Worm (Caenorhabditis elegans): ENCODE data around the gene apa-2.

The apa-2 gene

DNA sequence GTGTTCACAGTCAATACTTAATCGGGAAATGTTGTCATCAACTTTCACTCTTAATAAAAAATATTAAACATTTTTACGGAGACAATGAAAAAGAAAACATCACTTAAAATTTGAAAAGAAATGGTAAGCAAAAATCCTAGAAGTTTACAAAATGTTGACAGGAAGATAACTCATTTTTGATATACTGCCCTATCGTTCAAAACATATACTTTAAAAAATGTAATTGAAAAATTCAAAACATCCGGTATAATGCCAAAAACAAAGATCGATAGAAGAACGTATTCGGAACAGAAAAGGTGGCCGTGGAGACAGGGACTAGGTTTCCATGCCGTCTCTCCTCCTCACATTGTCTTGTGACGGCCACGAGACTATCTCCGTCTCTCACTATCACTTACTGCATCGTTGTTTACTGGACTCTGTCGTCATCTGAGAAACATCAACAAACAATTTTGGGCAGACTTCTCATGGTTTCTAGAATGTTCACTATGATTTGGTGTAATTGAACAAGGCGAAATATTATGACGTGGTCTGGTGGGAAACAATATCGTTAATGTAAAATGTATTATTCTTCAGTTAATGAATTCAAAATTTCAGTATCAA, 9.0 kb downstream of the apa-2 start, which contains the start of gene oga-1 (continued):
- TF ChIP-seq swsn-7 (tag; optimal IDR thresholded peaks at IDR 0.05) = peak; percentile 63
- TF ChIP-seq unc-30 (tag; optimal IDR thresholded peaks at IDR 0.05) = no peak
- no peak for TF ChIP-seq ces-1 (GFP tag; optimal IDR thresholded peaks at IDR 0.05)
- TF ChIP-seq ceh-82 (tag; optimal IDR thresholded peaks at IDR 0.05) = peak in 1 of 3 experiments; percentile 71
- no peak for TF ChIP-seq alr-1 (tag; optimal IDR thresholded peaks at IDR 0.05; ENCODE audit: borderline replicate concordance)
- TF ChIP-seq vab-15 (tag; optimal IDR thresholded peaks at IDR 0.05) = peak; percentile 12
- no peak for TF ChIP-seq lin-15B (tag; optimal IDR thresholded peaks at IDR 0.05)
- peak; percentile 84 for TF ChIP-seq fkh-8 (tag; optimal IDR thresholded peaks at IDR 0.05)
- no peak for TF ChIP-seq ama-1 (optimal IDR thresholded peaks at IDR 0.05)
- TF ChIP-seq ceh-90 (tag; optimal IDR thresholded peaks at IDR 0.05) = no peak
- no peak for TF ChIP-seq sup-37 (GFP tag; optimal IDR thresholded peaks at IDR 0.05)
- TF ChIP-seq aha-1 (tag; optimal IDR thresholded peaks at IDR 0.05) = no peak
- no peak for TF ChIP-seq mef-2 (tag; optimal IDR thresholded peaks at IDR 0.05)
- TF ChIP-seq elt-2 (tag; optimal IDR thresholded peaks at IDR 0.05) = peak; percentile 31
- TF ChIP-seq lin-13 (GFP tag; optimal IDR thresholded peaks at IDR 0.05) = peak; percentile 60
- TF ChIP-seq C04F5.9 (tag; optimal IDR thresholded peaks at IDR 0.05) = no peak
- TF ChIP-seq ceh-63 (GFP tag; optimal IDR thresholded peaks at IDR 0.05) = no peak
- peak; percentile 69 for TF ChIP-seq nhr-90 (tag; optimal IDR thresholded peaks at IDR 0.05; ENCODE audit: poor library complexity)
- TF ChIP-seq hpl-2 (GFP tag; optimal IDR thresholded peaks at IDR 0.05) = no peak
- TF ChIP-seq lsy-2 (tag; optimal IDR thresholded peaks at IDR 0.05) = peak; percentile 52 to 55
- TF ChIP-seq fkh-4 (tag; optimal IDR thresholded peaks at IDR 0.05; ENCODE audit: borderline replicate concordance) = no peak
- peak; percentile 45 for TF ChIP-seq unc-130 (tag; optimal IDR thresholded peaks at IDR 0.05)
- no peak for TF ChIP-seq hlh-17 (GFP tag; optimal IDR thresholded peaks at IDR 0.05; ENCODE audit: borderline replicate concordance)
- peak; percentile 71 for TF ChIP-seq lir-3 (tag; optimal IDR thresholded peaks at IDR 0.05; ENCODE audit: poor library complexity)
- no peak for TF ChIP-seq nhr-76 (tag; optimal IDR thresholded peaks at IDR 0.05)
- TF ChIP-seq dsc-1 (tag; optimal IDR thresholded peaks at IDR 0.05) = peak; percentile 39
- peak; percentile 78 for TF ChIP-seq rnt-1 (tag; optimal IDR thresholded peaks at IDR 0.05)
- TF ChIP-seq C16A3.4 (tag; optimal IDR thresholded peaks at IDR 0.05) = peak; percentile 62
- no peak for TF ChIP-seq nhr-84 (tag; optimal IDR thresholded peaks at IDR 0.05)
- no peak for TF ChIP-seq nhr-12 (tag; optimal IDR thresholded peaks at IDR 0.05)
- no peak for TF ChIP-seq pag-3 (tag; optimal IDR thresholded peaks at IDR 0.05; ENCODE audit: borderline replicate concordance, insufficient read depth)
- no peak for TF ChIP-seq ets-5 (GFP tag; IDR thresholded peaks at IDR 0.05)
- TF ChIP-seq jun-1 (tag; optimal IDR thresholded peaks at IDR 0.05) = no peak
- no peak for TF ChIP-seq zip-4 (GFP tag; optimal IDR thresholded peaks at IDR 0.05)
- TF ChIP-seq nhr-19 (GFP tag; conservative IDR thresholded peaks at IDR 0.05) = peak; percentile 64
- no peak for TF ChIP-seq unc-62 (GFP tag; optimal IDR thresholded peaks at IDR 0.05)
- no peak for TF ChIP-seq unc-98 (GFP tag; IDR thresholded peaks at IDR 0.05)
- TF ChIP-seq mdl-1 (tag; optimal IDR thresholded peaks at IDR 0.05) = peak in 1 of 2 experiments; percentile 96
- peak; percentile 90 for TF ChIP-seq nhr-20 (tag; optimal IDR thresholded peaks at IDR 0.05)
- no peak for TF ChIP-seq ztf-11 (tag; optimal IDR thresholded peaks at IDR 0.05)
- no peak for TF ChIP-seq pqm-1 (tag; optimal IDR thresholded peaks at IDR 0.05)
- no peak for TF ChIP-seq nhr-11 (tag; optimal IDR thresholded peaks at IDR 0.05)
- TF ChIP-seq nhr-71 (tag; optimal IDR thresholded peaks at IDR 0.05) = peak; percentile 91
- no peak for TF ChIP-seq Y116A8C.19 (tag; optimal IDR thresholded peaks at IDR 0.05; ENCODE audit: borderline replicate concordance)
- TF ChIP-seq irx-1 (tag; optimal IDR thresholded peaks at IDR 0.05) = peak; percentile 27
- TF ChIP-seq lin-39 (tag; optimal IDR thresholded peaks at IDR 0.05) = no peak
- no peak for TF ChIP-seq grh-1 (GFP tag; IDR thresholded peaks at IDR 0.05)
- TF ChIP-seq mep-1 (tag; optimal IDR thresholded peaks at IDR 0.05) = peak; percentile 83
- TF ChIP-seq sox-4 (tag; optimal IDR thresholded peaks at IDR 0.05) = peak; percentile 38
- TF ChIP-seq egl-13 (tag; optimal IDR thresholded peaks at IDR 0.05) = peak; percentile 51
- peak; percentile 27 for TF ChIP-seq isw-1 (GFP tag; IDR thresholded peaks at IDR 0.05)
- no peak for TF ChIP-seq C34B4.2 (tag; optimal IDR thresholded peaks at IDR 0.05)
